Worm (Caenorhabditis elegans) whole organism, young adult: ENCODE results near the gene F20B6.4.

ENCODE experiments used
- B0019.2 ChIP-seq: fragments of 200-800 bp; sonication (Bioruptor generic); conservative IDR thresholded peaks from 2 replicates; pipeline ENCODE4 v1.3.6; 2022; ENCODE audit warnings: missing genetic modification reagents, missing genetic modification characterization, missing compliant biosample characterization
- B0261.1 ChIP-seq: sonication (generic microtip); optimal IDR thresholded peaks from 2 replicates; lab custom pipeline; 2016; ENCODE audit warnings: mild to moderate bottlenecking, missing genetic modification characterization, moderate library complexity, missing compliant biosample characterization
- C06A6.2 ChIP-seq: fragments of 200-800 bp; sonication (Bioruptor generic); conservative IDR thresholded peaks from 2 replicates; pipeline ENCODE4 v1.3.6; 2022; ENCODE audit warnings: missing genetic modification characterization, missing compliant biosample characterization
- C17E4.6 ChIP-seq: fragments of 200-800 bp; sonication (Bioruptor generic); IDR thresholded peaks from 2 replicates; pipeline ENCODE4 v1.3.6; 2022; ENCODE audit warnings: missing genetic modification reagents, missing genetic modification characterization, missing compliant biosample characterization
- F22D6.2 ChIP-seq: sonication (generic microtip); optimal IDR thresholded peaks from 2 replicates; lab custom pipeline; 2016; ENCODE audit warnings: mild to moderate bottlenecking, missing genetic modification characterization, missing compliant biosample characterization
- F39B2.1 ChIP-seq: fragments of 200-800 bp; sonication (Bioruptor generic); IDR thresholded peaks from 2 replicates; pipeline ENCODE4 v1.3.6; 2022; ENCODE audit warnings: missing genetic modification reagents, missing genetic modification characterization, missing compliant biosample characterization
- F55B11.4 ChIP-seq: sonication (generic microtip); optimal IDR thresholded peaks from 2 replicates; lab custom pipeline; 2016; ENCODE audit warnings: missing compliant biosample characterization, missing genetic modification characterization, borderline replicate concordance; ENCODE audit not compliant: insufficient read depth
- F57A8.1 ChIP-seq: fragments of 200-800 bp; sonication (Bioruptor generic); optimal IDR thresholded peaks from 2 replicates; lab custom pipeline; 2018; ENCODE audit warnings: mild to moderate bottlenecking, missing genetic modification characterization, moderate library complexity, missing compliant biosample characterization
- F57C9.4 ChIP-seq: sonication (generic microtip); optimal IDR thresholded peaks from 2 replicates; lab custom pipeline; 2017; ENCODE audit warnings: mild to moderate bottlenecking, missing genetic modification characterization, missing compliant biosample characterization
- K11D2.4 ChIP-seq: fragments of 200-800 bp; sonication (Bioruptor generic); IDR thresholded peaks from 2 replicates; pipeline ENCODE4 v1.3.6; 2022; ENCODE audit warnings: missing genetic modification reagents, missing genetic modification characterization, missing compliant biosample characterization
- K12H6.12 ChIP-seq: fragments of 200-800 bp; sonication (Bioruptor generic); optimal IDR thresholded peaks from 2 replicates; lab custom pipeline; 2018; ENCODE audit warnings: mild to moderate bottlenecking, missing genetic modification characterization, missing compliant biosample characterization
- Y56A3A.18 ChIP-seq: fragments of 200-800 bp; sonication (Bioruptor generic); IDR thresholded peaks from 2 replicates; pipeline ENCODE4 v1.3.6; 2022; ENCODE audit warnings: missing genetic modification reagents, missing genetic modification characterization, missing compliant biosample characterization
- Y79H2A.3 ChIP-seq: fragments of 200-800 bp; sonication (Bioruptor generic); conservative IDR thresholded peaks from 2 replicates; pipeline ENCODE4 v1.3.6; 2022; ENCODE audit warnings: missing genetic modification reagents, missing genetic modification characterization, missing compliant biosample characterization
- ama-1 ChIP-seq, 3 experiments: fragments of 150-350 bp in 1 of 3; sonication (generic microtip) in 2 of 3; optimal IDR thresholded peaks; 2 replicates each; lab custom pipeline; 2014 to 2018; ENCODE audit warnings: missing biosample characterization in 2 of 3, missing genetic modification characterization in 2 of 3, missing genetic modification reagents in 2 of 3
- aptf-3 ChIP-seq: fragments of 200-800 bp; sonication (Bioruptor generic); IDR thresholded peaks from 2 replicates; pipeline ENCODE4 v1.3.6; 2022; ENCODE audit warnings: missing genetic modification characterization, missing compliant biosample characterization
- atf-7 ChIP-seq: sonication (generic microtip); optimal IDR thresholded peaks from 2 replicates; lab custom pipeline; 2017; ENCODE audit warnings: mild to moderate bottlenecking, missing genetic modification characterization, missing compliant biosample characterization
- bed-1 ChIP-seq: fragments of 200-800 bp; sonication (Bioruptor generic); IDR thresholded peaks from 2 replicates; pipeline ENCODE4 v1.3.6; 2022; ENCODE audit warnings: missing genetic modification reagents, missing genetic modification characterization, missing compliant biosample characterization
- ceh-40 ChIP-seq: fragments of 200-800 bp; sonication (Bioruptor generic); IDR thresholded peaks from 2 replicates; pipeline ENCODE4 v1.3.6; 2022; ENCODE audit warnings: missing genetic modification characterization, missing compliant biosample characterization
- ceh-79 ChIP-seq: sonication (generic microtip); optimal IDR thresholded peaks from 2 replicates; lab custom pipeline; 2017; ENCODE audit warnings: mild to moderate bottlenecking, missing genetic modification characterization, missing compliant biosample characterization
- ceh-91 ChIP-seq: fragments of 200-800 bp; sonication (Bioruptor generic); IDR thresholded peaks from 2 replicates; pipeline ENCODE4 v1.3.6; 2022; ENCODE audit warnings: missing genetic modification reagents, missing genetic modification characterization, missing compliant biosample characterization
- chd-7 ChIP-seq: sonication (generic microtip); optimal IDR thresholded peaks from 2 replicates; lab custom pipeline; 2016; ENCODE audit warnings: mild to moderate bottlenecking, missing genetic modification characterization, moderate library complexity, missing compliant biosample characterization
- die-1 ChIP-seq: sonication (generic microtip); optimal IDR thresholded peaks from 2 replicates; lab custom pipeline; 2016; ENCODE audit warnings: missing genotype, mild to moderate bottlenecking, missing genetic modification characterization, missing compliant biosample characterization
- dox-1 ChIP-seq: fragments of 200-800 bp; sonication (Bioruptor generic); IDR thresholded peaks from 2 replicates; pipeline ENCODE4 v1.3.6; 2022; ENCODE audit warnings: missing genetic modification reagents, missing genetic modification characterization, missing compliant biosample characterization
- egl-18 ChIP-seq: fragments of 200-800 bp; sonication (Bioruptor generic); IDR thresholded peaks from 2 replicates; pipeline ENCODE4 v1.3.6; 2022; ENCODE audit warnings: missing genetic modification reagents, missing genetic modification characterization, missing compliant biosample characterization
- egl-44 ChIP-seq: fragments of 200-800 bp; sonication (Bioruptor generic); IDR thresholded peaks from 2 replicates; pipeline ENCODE4 v1.3.6; 2022; ENCODE audit warnings: missing genetic modification reagents, missing genetic modification characterization, missing compliant biosample characterization
- gei-17 ChIP-seq: fragments of 200-800 bp; sonication (Bioruptor generic); optimal IDR thresholded peaks from 2 replicates; lab custom pipeline; 2018; ENCODE audit warnings: mild to moderate bottlenecking, missing genetic modification characterization, missing compliant biosample characterization
- him-1 ChIP-seq: sonication (generic microtip); optimal IDR thresholded peaks from 2 replicates; lab custom pipeline; 2016; ENCODE audit warnings: missing genotype, missing genetic modification reagents, missing genetic modification characterization, missing compliant biosample characterization
- let-526 ChIP-seq: fragments of 200-800 bp; sonication (Bioruptor generic); IDR thresholded peaks from 2 replicates; pipeline ENCODE4 v1.3.6; 2022; ENCODE audit warnings: missing genetic modification reagents, missing genetic modification characterization, missing compliant biosample characterization
- let-607 ChIP-seq, 2 experiments: fragments of 200-800 bp in 1 of 2; sonication (Bioruptor generic) in 1 of 2; sonication (generic microtip) in 1 of 2; optimal IDR thresholded peaks; 2 replicates each; lab custom pipeline; 2016 to 2018; ENCODE audit warnings: mild to moderate bottlenecking in 2 of 2, missing compliant biosample characterization in 2 of 2, missing genetic modification characterization in 2 of 2, moderate library complexity in 2 of 2, missing genotype in 1 of 2
- lin-40 ChIP-seq: sonication (generic microtip); optimal IDR thresholded peaks from 2 replicates; lab custom pipeline; 2016; ENCODE audit warnings: missing genetic modification characterization, mild to moderate bottlenecking, missing compliant biosample characterization, missing genotype, missing genetic modification reagents
- madf-8 ChIP-seq: fragments of 200-800 bp; sonication (Bioruptor generic); conservative IDR thresholded peaks from 2 replicates; pipeline ENCODE4 v1.3.6; 2022; ENCODE audit warnings: missing genetic modification reagents, missing genetic modification characterization, missing compliant biosample characterization
- nfya-1 ChIP-seq: sonication (generic microtip); optimal IDR thresholded peaks from 2 replicates; lab custom pipeline; 2017; ENCODE audit warnings: antibody characterized with exemption, missing compliant biosample characterization, missing genetic modification characterization, borderline replicate concordance; ENCODE audit not compliant: insufficient read depth
- nfyb-1 ChIP-seq: fragments of 200-800 bp; sonication (Bioruptor generic); IDR thresholded peaks from 2 replicates; pipeline ENCODE4 v1.3.6; 2022; ENCODE audit warnings: missing genetic modification reagents, missing genetic modification characterization, missing compliant biosample characterization
- nhr-120 ChIP-seq: fragments of 200-800 bp; sonication (Bioruptor generic); IDR thresholded peaks from 2 replicates; pipeline ENCODE4 v1.3.6; 2022; ENCODE audit warnings: missing genetic modification characterization, missing compliant biosample characterization
- nhr-80 ChIP-seq: sonication (generic microtip); optimal IDR thresholded peaks from 2 replicates; lab custom pipeline; 2016; ENCODE audit warnings: missing genetic modification characterization, missing compliant biosample characterization
- pbrm-1 ChIP-seq: fragments of 200-800 bp; sonication (Bioruptor generic); IDR thresholded peaks from 2 replicates; pipeline ENCODE4 v1.3.6; 2022; ENCODE audit warnings: missing genetic modification reagents, missing genetic modification characterization, missing compliant biosample characterization
- rcor-1 ChIP-seq: fragments of 200-800 bp; sonication (Bioruptor generic); IDR thresholded peaks from 2 replicates; pipeline ENCODE4 v1.3.6; 2022; ENCODE audit warnings: missing genetic modification reagents, missing genetic modification characterization, missing compliant biosample characterization
- sdz-38 ChIP-seq: sonication (generic microtip); optimal IDR thresholded peaks from 2 replicates; lab custom pipeline; 2016; ENCODE audit warnings: missing genotype, missing genetic modification characterization, missing compliant biosample characterization
- snpc-1.3 ChIP-seq: sonication (generic microtip); optimal IDR thresholded peaks from 2 replicates; lab custom pipeline; 2017; ENCODE audit warnings: missing genetic modification characterization, mild to moderate bottlenecking, missing compliant biosample characterization, antibody characterized with exemption, moderate library complexity, missing genotype, missing genetic modification reagents; ENCODE audit not compliant: insufficient read depth
- snpc-3.4 ChIP-seq: sonication (generic microtip); optimal IDR thresholded peaks from 2 replicates; lab custom pipeline; 2017; ENCODE audit warnings: missing genetic modification characterization, mild to moderate bottlenecking, missing compliant biosample characterization, antibody characterized with exemption, moderate library complexity, missing genotype, missing genetic modification reagents
- somi-1 ChIP-seq: fragments of 200-800 bp; sonication (Bioruptor generic); optimal IDR thresholded peaks from 2 replicates; lab custom pipeline; 2018; ENCODE audit warnings: mild to moderate bottlenecking, missing genetic modification characterization, missing compliant biosample characterization
- tbp1 ChIP-seq: fragments of 200-800 bp; sonication (Bioruptor generic); optimal IDR thresholded peaks from 2 replicates; lab custom pipeline; 2018; ENCODE audit warnings: mild to moderate bottlenecking, missing genetic modification characterization, missing compliant biosample characterization
- zfh-2 ChIP-seq: fragments of 200-800 bp; sonication (Bioruptor generic); conservative IDR thresholded peaks from 2 replicates; pipeline ENCODE4 v1.3.6; 2022; ENCODE audit warnings: missing genetic modification reagents, missing genetic modification characterization, missing compliant biosample characterization
- zim-3 ChIP-seq: sonication (generic microtip); optimal IDR thresholded peaks from 2 replicates; lab custom pipeline; 2017; ENCODE audit warnings: mild to moderate bottlenecking, missing genetic modification characterization, moderate library complexity, missing compliant biosample characterization
- ztf-25 ChIP-seq: fragments of 200-800 bp; sonication (Bioruptor generic); IDR thresholded peaks from 2 replicates; pipeline ENCODE4 v1.3.6; 2022; ENCODE audit warnings: missing genetic modification reagents, missing genetic modification characterization, missing compliant biosample characterization
- ztf-26 ChIP-seq: sonication (generic microtip); optimal IDR thresholded peaks from 2 replicates; lab custom pipeline; 2017; ENCODE audit warnings: missing genetic modification characterization, missing compliant biosample characterization

F20B6.4 gene

DNA sequence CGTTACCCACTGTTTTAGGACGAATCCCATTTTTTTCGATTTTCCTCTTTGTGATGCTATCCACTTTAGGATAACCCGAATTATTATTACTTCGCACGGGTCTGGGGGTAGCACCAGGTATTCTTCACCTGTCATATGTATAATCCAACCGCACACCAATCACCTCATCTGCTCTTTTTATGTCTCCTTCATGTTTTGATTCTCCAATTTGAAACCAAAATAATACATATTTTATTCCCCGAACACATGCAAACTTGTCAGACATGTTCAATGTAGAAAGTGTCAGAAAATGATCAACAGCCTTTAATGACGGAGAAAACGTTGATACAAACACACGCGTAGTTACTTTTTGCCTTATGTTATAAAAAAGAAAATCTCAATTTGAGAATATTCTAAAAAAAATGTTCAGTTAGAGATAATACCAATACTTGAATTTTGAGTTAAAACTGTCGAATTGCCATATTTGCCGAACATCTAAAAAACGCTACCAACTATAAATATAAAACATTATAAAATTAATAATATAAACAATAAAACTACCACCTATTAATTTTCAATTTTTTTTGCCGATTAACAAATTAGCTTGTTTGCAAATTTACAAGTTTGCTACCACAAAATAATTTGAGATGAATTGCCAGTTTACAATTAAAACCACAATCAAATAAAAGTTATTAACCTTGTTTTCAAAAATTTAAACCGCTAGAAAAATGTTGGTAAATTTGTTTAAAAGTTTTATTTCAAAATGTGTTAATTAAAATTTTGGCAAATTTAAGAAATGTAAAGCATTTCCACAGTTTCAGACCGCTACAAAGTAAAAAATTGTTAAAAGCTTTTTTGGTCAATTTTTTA is 48.5 kb downstream of the F20B6.4 start (continued):
- TF ChIP-seq ceh-79 (tag; lab: Kevin White, UChicago) (no peak), gei-17 (GFP tag; lab: Kevin White, UChicago) (peak; percentile 26), F57C9.4 (tag; lab: Kevin White, UChicago) (peak; percentile 56), rcor-1 (GFP tag; lab: Robert Waterston, UW) (no peak; the same call in 1 of the 2 replicates), aptf-3 (no peak), somi-1 (GFP tag; lab: Kevin White, UChicago) (peak; percentile 11), snpc-1.3 (tag; lab: Kevin White, UChicago) (no peak), nfya-1 (no peak), F57A8.1 (GFP tag; lab: Kevin White, UChicago) (no peak), C06A6.2 (peak; percentile 27), C17E4.6 (GFP tag; lab: Robert Waterston, UW) (no peak), sdz-38 (tag; lab: Kevin White, UChicago) (no peak), atf-7 (tag; lab: Kevin White, UChicago) (peak; percentile 59), B0261.1 (tag; lab: Kevin White, UChicago) (no peak), tbp1 (GFP tag; lab: Kevin White, UChicago) (no peak), nfyb-1 (GFP tag; lab: Robert Waterston, UW) (peak; percentile 81), K12H6.12 (tag; lab: Kevin White, UChicago) (peak; percentile 35), ceh-40 (GFP tag; lab: Robert Waterston, UW) (no peak), ztf-26 (tag; lab: Kevin White, UChicago) (no peak), K11D2.4 (GFP tag; lab: Robert Waterston, UW) (no peak), chd-7 (tag; lab: Kevin White, UChicago) (peak; percentile 48), let-526 (GFP tag; lab: Robert Waterston, UW) (0 out of 2 replicates have a peak, but pooled peaks have one; percentile 4), ztf-25 (GFP tag; lab: Robert Waterston, UW) (no peak), F55B11.4 (tag; lab: Kevin White, UChicago) (no peak), B0019.2 (GFP tag; lab: Robert Waterston, UW) (no peak), snpc-3.4 (no peak), pbrm-1 (GFP tag; lab: Robert Waterston, UW) (peak; percentile 74; the same call in 1 of the 2 replicates), F22D6.2 (tag; lab: Kevin White, UChicago) (no peak), die-1 (tag; lab: Kevin White, UChicago) (no peak), lin-40 (tag; lab: Kevin White, UChicago) (peak; percentile 55), Y79H2A.3 (no peak), F39B2.1 (peak; percentile 43), dox-1 (GFP tag; lab: Robert Waterston, UW) (peak; percentile 53), ama-1 (optimal IDR thresholded peaks at IDR 0.05; lab: Kevin White, UChicago) (peak; percentile 12), ama-1 (GFP tag; optimal IDR thresholded peaks at IDR 0.05; lab: Kevin White, UChicago) (no peak), Y56A3A.18 (no peak; the same call in 1 of the 2 replicates), him-1 (no peak), madf-8 (GFP tag; lab: Robert Waterston, UW) (no peak), egl-18 (peak; percentile 47; the same call in 1 of the 2 replicates), ceh-91 (GFP tag; lab: Robert Waterston, UW) (no peak), let-607 (tag; optimal IDR thresholded peaks at IDR 0.05; lab: Kevin White, UChicago) (peak; percentile 1 to 31), bed-1 (no peak), nhr-120 (no peak), nhr-80 (tag; lab: Kevin White, UChicago) (peak; percentile 48), zim-3 (tag; lab: Kevin White, UChicago) (peak; percentile 71), zfh-2 (no peak), egl-44 (GFP tag; lab: Robert Waterston, UW) (no peak)
